Worm (Caenorhabditis elegans) whole organism, early embryonic: Measurements from ENCODE around the gene srx-50.

ENCODE experiments used
- B0310.2 ChIP-seq: sonication (generic microtip); optimal IDR thresholded peaks from 2 replicates; lab custom pipeline; 2016; ENCODE audit warnings: mild to moderate bottlenecking, missing genetic modification characterization, missing compliant biosample characterization
- F13C5.2 ChIP-seq: sonication (generic microtip); optimal IDR thresholded peaks from 2 replicates; lab custom pipeline; 2017; ENCODE audit warnings: mild to moderate bottlenecking, missing genetic modification characterization, inconsistent platforms, missing compliant biosample characterization
- aly-1 ChIP-seq: sonication (generic microtip); optimal IDR thresholded peaks from 2 replicates; lab custom pipeline; 2016; ENCODE audit warnings: missing genetic modification characterization, missing compliant biosample characterization
- ama-1 ChIP-seq: fragments of 150-350 bp; optimal IDR thresholded peaks from 2 replicates; lab custom pipeline; 2014
- ceh-13 ChIP-seq: fragments of 200-800 bp; sonication (Bioruptor generic); optimal IDR thresholded peaks from 2 replicates; lab custom pipeline; 2018; ENCODE audit warnings: mild to moderate bottlenecking, missing genetic modification characterization, missing compliant biosample characterization
- ceh-36 ChIP-seq: sonication (generic microtip); optimal IDR thresholded peaks from 2 replicates; lab custom pipeline; 2016; ENCODE audit warnings: missing genetic modification characterization, inconsistent platforms, missing compliant biosample characterization
- ets-7 ChIP-seq: sonication (generic microtip); optimal IDR thresholded peaks from 2 replicates; lab custom pipeline; 2016; ENCODE audit warnings: missing genotype, missing genetic modification characterization, missing compliant biosample characterization
- flt-1 ChIP-seq: fragments of 200-800 bp; sonication (Bioruptor generic); IDR thresholded peaks from 2 replicates; pipeline ENCODE4 v1.3.6; 2022; ENCODE audit warnings: missing genetic modification characterization, missing compliant biosample characterization
- hmbx-1 ChIP-seq: sonication (generic microtip); optimal IDR thresholded peaks from 2 replicates; lab custom pipeline; 2016; ENCODE audit warnings: mild to moderate bottlenecking, missing genetic modification characterization, missing compliant biosample characterization
- hmg-4 ChIP-seq: fragments of 200-800 bp; sonication (Bioruptor generic); optimal IDR thresholded peaks from 2 replicates; lab custom pipeline; 2018; ENCODE audit warnings: mild to moderate bottlenecking, missing genetic modification characterization, missing compliant biosample characterization
- hnd-1 ChIP-seq: sonication (generic microtip); optimal IDR thresholded peaks from 2 replicates; lab custom pipeline; 2016; ENCODE audit warnings: missing genetic modification characterization, missing compliant biosample characterization
- pes-1 ChIP-seq: fragments of 200-800 bp; sonication (Bioruptor generic); IDR thresholded peaks from 2 replicates; pipeline ENCODE4 v1.3.6; 2022; ENCODE audit warnings: missing genetic modification reagents, missing genetic modification characterization, missing compliant biosample characterization
- scrt-1 ChIP-seq: fragments of 200-800 bp; sonication (Bioruptor generic); IDR thresholded peaks from 2 replicates; pipeline ENCODE4 v1.3.6; 2022; ENCODE audit warnings: missing genetic modification characterization, missing compliant biosample characterization
- sea-1 ChIP-seq: fragments of 200-800 bp; sonication (Bioruptor generic); conservative IDR thresholded peaks from 2 replicates; pipeline ENCODE4 v1.3.6; 2022; ENCODE audit warnings: missing genetic modification characterization, missing compliant biosample characterization
- tbx-11 ChIP-seq: fragments of 200-800 bp; sonication (Bioruptor generic); IDR thresholded peaks from 2 replicates; pipeline ENCODE4 v1.3.6; 2022; ENCODE audit warnings: missing genetic modification characterization, missing compliant biosample characterization
- tbx-37 ChIP-seq: fragments of 200-800 bp; sonication (Bioruptor generic); conservative IDR thresholded peaks from 2 replicates; pipeline ENCODE4 v1.3.6; 2022; ENCODE audit warnings: missing genetic modification reagents, missing genetic modification characterization, missing compliant biosample characterization
- tra-4 ChIP-seq: sonication (generic microtip); optimal IDR thresholded peaks from 2 replicates; lab custom pipeline; 2017; ENCODE audit warnings: missing genetic modification characterization, missing compliant biosample characterization

Gene srx-50

ce11 chrIV:7016502-7016901 lies 41.3 kb upstream of the srx-50 start:
- no peak for TF ChIP-seq pes-1 (GFP tag; lab: Robert Waterston, UW)
- no peak for TF ChIP-seq hmbx-1 (tag; lab: Kevin White, UChicago)
- no peak for TF ChIP-seq B0310.2 (tag; lab: Kevin White, UChicago)
- TF ChIP-seq sea-1, result no peak
- no peak for TF ChIP-seq tbx-11 (GFP tag; lab: Robert Waterston, UW)
- no peak for TF ChIP-seq flt-1 (GFP tag; lab: Robert Waterston, UW)
- no peak for TF ChIP-seq ceh-13 (GFP tag; lab: Kevin White, UChicago)

ce11 chrIV:7017123-7017674 lies 40.6 kb upstream of the srx-50 start, which contains the start of gene gldi-4:
TSS of gene gldi-4 (plus strand) at chrIV:7017624.
- TF ChIP-seq pes-1 (GFP tag; lab: Robert Waterston, UW), result no peak
- no peak for TF ChIP-seq scrt-1 (GFP tag; lab: Robert Waterston, UW)
- no peak for TF ChIP-seq aly-1 (tag; lab: Kevin White, UChicago)
- TF ChIP-seq sea-1, result no peak
- TF ChIP-seq tra-4 (tag; lab: Kevin White, UChicago), result no peak
- no peak for TF ChIP-seq F13C5.2 (tag; lab: Kevin White, UChicago)
- TF ChIP-seq ama-1, result no peak
- no peak for TF ChIP-seq B0310.2 (tag; lab: Kevin White, UChicago)
- no peak for TF ChIP-seq hmg-4 (GFP tag; lab: Kevin White, UChicago)
- TF ChIP-seq tbx-11 (GFP tag; lab: Robert Waterston, UW), result no peak
- no peak for TF ChIP-seq ceh-13 (GFP tag; lab: Kevin White, UChicago)
- no peak for TF ChIP-seq ets-7 (tag; lab: Kevin White, UChicago)
- no peak for TF ChIP-seq tbx-37
- no peak for TF ChIP-seq hmbx-1 (tag; lab: Kevin White, UChicago)
- no peak for TF ChIP-seq ceh-36 (tag; lab: Kevin White, UChicago)
- no peak for TF ChIP-seq flt-1 (GFP tag; lab: Robert Waterston, UW)
- TF ChIP-seq hnd-1 (tag; lab: Kevin White, UChicago), result no peak

DNA sequence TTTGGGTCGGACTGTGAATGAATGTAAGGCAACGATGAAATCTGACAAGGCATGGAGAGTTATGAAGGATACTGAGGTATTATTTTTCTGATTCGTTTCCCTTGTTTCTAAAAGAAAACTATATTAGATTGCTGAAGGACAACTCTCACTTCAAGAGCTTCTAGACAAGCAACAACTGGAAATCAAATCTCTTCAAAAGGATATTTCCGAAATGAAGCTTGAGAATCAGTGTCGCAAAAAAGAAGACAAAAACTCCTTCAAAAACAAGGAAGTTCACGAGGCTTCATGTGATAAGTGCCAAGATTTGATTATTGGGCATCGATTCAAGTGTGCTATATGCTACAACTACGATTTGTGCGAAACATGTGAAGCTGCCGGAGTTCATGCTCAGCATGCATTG lies 39.2 kb upstream of the srx-50 start:
- TF ChIP-seq ama-1 (no peak), sea-1 (no peak), pes-1 (GFP tag; lab: Robert Waterston, UW) (no peak), flt-1 (GFP tag; lab: Robert Waterston, UW) (no peak), hmbx-1 (tag; lab: Kevin White, UChicago) (no peak), B0310.2 (tag; lab: Kevin White, UChicago) (no peak)

- TF ChIP-seq ama-1 (no peak), sea-1 (no peak), ceh-36 (tag; lab: Kevin White, UChicago) (no peak), tbx-11 (GFP tag; lab: Robert Waterston, UW) (no peak), scrt-1 (GFP tag; lab: Robert Waterston, UW) (no peak), aly-1 (tag; lab: Kevin White, UChicago) (no peak), tbx-37 (no peak), hnd-1 (tag; lab: Kevin White, UChicago) (no peak)
Measured at ce11 chrIV:7020630-7021029, 37.1 kb upstream of the srx-50 start.

DNA sequence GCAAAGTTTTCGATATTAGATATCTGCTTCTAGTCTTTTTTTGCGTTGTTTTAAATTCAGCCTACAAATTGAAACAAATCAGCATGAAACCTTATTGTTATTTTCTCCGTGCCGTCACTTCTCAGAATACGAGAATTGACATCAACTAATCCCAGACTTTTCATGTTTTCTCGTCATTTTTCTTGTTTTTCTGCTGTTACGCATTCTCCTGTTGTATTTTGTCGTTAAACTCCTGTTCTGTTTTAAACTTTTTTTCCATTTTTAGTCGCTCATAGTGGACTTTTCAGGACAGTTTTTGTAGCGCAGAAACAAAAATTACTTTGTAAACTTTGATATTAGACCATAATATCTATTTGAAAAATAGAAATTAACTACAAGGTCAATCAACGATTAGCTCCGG lies 35.5 kb upstream of the srx-50 start:
- TF ChIP-seq F13C5.2 (tag; lab: Kevin White, UChicago), result no peak
- TF ChIP-seq pes-1 (GFP tag; lab: Robert Waterston, UW), result no peak
- no peak for TF ChIP-seq hmbx-1 (tag; lab: Kevin White, UChicago)
- TF ChIP-seq scrt-1 (GFP tag; lab: Robert Waterston, UW), result no peak
- no peak for TF ChIP-seq B0310.2 (tag; lab: Kevin White, UChicago)
- no peak for TF ChIP-seq hmg-4 (GFP tag; lab: Kevin White, UChicago)
- TF ChIP-seq ceh-36 (tag; lab: Kevin White, UChicago), result no peak
- TF ChIP-seq ets-7 (tag; lab: Kevin White, UChicago), result no peak
- no peak for TF ChIP-seq tra-4 (tag; lab: Kevin White, UChicago)
- TF ChIP-seq tbx-11 (GFP tag; lab: Robert Waterston, UW), result no peak
- no peak for TF ChIP-seq sea-1
- no peak for TF ChIP-seq hnd-1 (tag; lab: Kevin White, UChicago)
- TF ChIP-seq flt-1 (GFP tag; lab: Robert Waterston, UW), result no peak
- no peak for TF ChIP-seq aly-1 (tag; lab: Kevin White, UChicago)
- no peak for TF ChIP-seq ama-1
- TF ChIP-seq tbx-37, result no peak
- no peak for TF ChIP-seq ceh-13 (GFP tag; lab: Kevin White, UChicago)

DNA sequence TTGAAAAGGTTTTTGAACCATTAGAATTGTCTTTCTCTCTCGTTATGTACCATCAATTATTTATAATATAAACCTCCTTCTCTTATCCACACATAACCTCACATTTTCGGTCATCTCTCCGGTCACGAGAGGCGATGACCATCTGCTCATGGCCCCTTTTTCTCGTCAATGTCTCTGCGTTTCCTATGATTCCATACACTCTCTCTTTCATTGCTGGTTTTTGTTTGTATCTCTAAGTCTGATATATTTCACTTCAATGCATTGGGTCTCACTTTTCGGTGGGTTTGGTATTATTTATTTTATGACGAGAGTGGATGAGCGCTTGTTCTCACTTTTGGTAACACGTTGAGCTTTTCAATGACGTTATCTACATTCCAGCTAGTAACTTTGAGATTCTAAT lies 34.8 kb upstream of the srx-50 start:
- peak; percentile 68 for TF ChIP-seq F13C5.2 (tag; lab: Kevin White, UChicago)
- no peak for TF ChIP-seq sea-1
- TF ChIP-seq hmg-4 (GFP tag; lab: Kevin White, UChicago), result peak; percentile 55

ce11 chrIV:7023858-7024257 lies 33.9 kb upstream of the srx-50 start, which contains the start of gene adah-1:
TSS of gene adah-1 (plus strand) at chrIV:7024211.
- TF ChIP-seq B0310.2 (tag; lab: Kevin White, UChicago) (no peak), ceh-13 (GFP tag; lab: Kevin White, UChicago) (no peak), hnd-1 (tag; lab: Kevin White, UChicago) (no peak), F13C5.2 (tag; lab: Kevin White, UChicago) (no peak), ets-7 (tag; lab: Kevin White, UChicago) (no peak), flt-1 (GFP tag; lab: Robert Waterston, UW) (no peak), ama-1 (no peak), tbx-11 (GFP tag; lab: Robert Waterston, UW) (no peak), scrt-1 (GFP tag; lab: Robert Waterston, UW) (no peak), ceh-36 (tag; lab: Kevin White, UChicago) (no peak), pes-1 (GFP tag; lab: Robert Waterston, UW) (no peak), hmbx-1 (tag; lab: Kevin White, UChicago) (no peak)
